Fruit fly (Drosophila melanogaster) ovary, adult (tissue): Measurements from ENCODE around the gene mus302.
A peak's percentile ranks its signal among the peaks of the same experiment; 100 is the strongest.

Source experiments
- CG17801 ChIP-seq: fragments of 200-800 bp; optimal IDR thresholded peaks from 2 replicates; lab custom pipeline; 2019; ENCODE audit warnings: missing biosample characterization, mild to moderate bottlenecking, missing genetic modification characterization, moderate library complexity; ENCODE audit not compliant: partially characterized antibody

The mus302 gene

dm6 chr3L:16801499-16802452, 22.2 kb upstream of the mus302 start:
- no peak for TF ChIP-seq CG17801 (GFP tag; lab: Kevin White, UChicago)

dm6 chr3L:16800026-16800425, 20.5 kb upstream of the mus302 start:
- TF ChIP-seq CG17801 (GFP tag; lab: Kevin White, UChicago): peak; percentile 54

- TF ChIP-seq CG17801 (GFP tag; lab: Kevin White, UChicago): peak; percentile 15
Measured at dm6 chr3L:16796603-16797002, 17.1 kb upstream of the mus302 start.

- no peak for TF ChIP-seq CG17801 (GFP tag; lab: Kevin White, UChicago)
Measured at dm6 chr3L:16786728-16787127, 7.2 kb upstream of the mus302 start, which contains the start of gene eIF3e. TSS of gene eIF3e (minus strand) at chr3L:16786941.

dm6 chr3L:16782789-16783188, 3.3 kb upstream of the mus302 start, which contains the start of gene CG9706:
TSS of gene CG9706 (plus strand) at chr3L:16783010.
- no peak for TF ChIP-seq CG17801 (GFP tag; lab: Kevin White, UChicago)

dm6 chr3L:16782218-16782763, 2.8 kb upstream of the mus302 start:
- TF ChIP-seq CG17801 (GFP tag; lab: Kevin White, UChicago): peak; percentile 48

dm6 chr3L:16780317-16780716, 781 bp upstream of the mus302 start:
- no peak for TF ChIP-seq CG17801 (GFP tag; lab: Kevin White, UChicago)

- TF ChIP-seq CG17801 (GFP tag; lab: Kevin White, UChicago): no peak
Measured at dm6 chr3L:16772755-16773523, 6.6 kb downstream of the mus302 start.

- no peak for TF ChIP-seq CG17801 (GFP tag; lab: Kevin White, UChicago)
Measured at dm6 chr3L:16769866-16770265, 9.7 kb downstream of the mus302 start.

dm6 chr3L:16768001-16768652, 11.4 kb downstream of the mus302 start:
- no peak for TF ChIP-seq CG17801 (GFP tag; lab: Kevin White, UChicago)

- no peak for TF ChIP-seq CG17801 (GFP tag; lab: Kevin White, UChicago)
Measured at dm6 chr3L:16766901-16767300, 12.6 kb downstream of the mus302 start.

dm6 chr3L:16765647-16766628, 13.6 kb downstream of the mus302 start, which contains the start of gene Nrt:
TSS of gene Nrt (plus strand) at chr3L:16766072.
- peak; percentile 77 for TF ChIP-seq CG17801 (GFP tag; lab: Kevin White, UChicago)
